Fruit fly (Drosophila melanogaster) Kc167 (cell line): ENCODE data around the gene Trm7-32.

Experiments
- Myc ChIP-seq: fragments of >200 bp; optimal IDR thresholded peaks from 2 replicates; lab custom pipeline; 2017; ENCODE audit warnings: missing external identifiers
- h ChIP-seq: fragments of >200 bp; optimal IDR thresholded peaks from 3 replicates; lab custom pipeline; 2018; ENCODE audit warnings: missing external identifiers
- insv ChIP-seq: fragments of >200 bp; optimal IDR thresholded peaks from 3 replicates; lab custom pipeline; 2018; ENCODE audit warnings: missing external identifiers
- psq ChIP-seq: fragments of >200 bp; optimal IDR thresholded peaks from 2 replicates; lab custom pipeline; 2017; ENCODE audit warnings: missing external identifiers

DNA sequence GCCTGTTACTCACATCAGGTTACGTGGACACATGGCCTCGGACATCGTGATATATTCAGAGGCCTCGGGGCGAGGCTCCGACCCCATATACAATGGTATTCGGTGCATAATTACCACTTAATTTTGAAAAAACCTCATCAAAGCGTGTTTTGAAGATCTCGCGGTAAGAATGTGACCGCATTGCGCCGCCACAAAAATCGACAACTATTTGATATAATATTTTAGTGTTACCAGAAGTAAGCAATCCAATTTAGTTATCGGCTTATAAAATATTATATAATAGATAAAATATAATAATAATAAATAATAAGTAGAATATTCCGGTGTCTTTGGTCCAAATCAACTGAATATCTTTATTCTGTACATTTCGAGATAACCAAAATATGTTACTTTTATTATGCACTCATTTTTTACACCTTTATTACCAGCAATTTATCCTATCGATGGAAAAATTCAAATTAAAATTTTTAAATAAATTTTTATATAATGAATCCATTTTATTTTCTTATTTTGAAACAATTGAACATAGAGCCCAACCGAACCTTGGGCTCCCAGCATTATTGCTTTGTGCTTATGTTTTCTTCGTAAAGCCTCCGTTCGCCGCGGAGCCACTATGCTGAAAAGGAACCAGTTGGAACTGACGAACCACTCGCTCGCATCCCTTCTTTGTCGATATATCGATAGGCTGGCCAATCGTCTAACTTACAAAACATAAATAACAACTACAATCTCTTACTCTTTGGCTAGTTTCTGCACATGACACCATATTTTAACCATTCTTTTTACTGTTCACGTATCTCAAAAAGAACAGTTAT lies at the start of gene Trm7-32, which contains the start of gene CG18213:
- TF ChIP-seq Myc (lab: Kevin White, UChicago) (no peak), h (lab: Kevin White, UChicago) (no peak), psq (lab: Kevin White, UChicago) (no peak), insv (lab: Kevin White, UChicago) (no peak)
